Worm (Caenorhabditis elegans): Measurements from ENCODE around the gene ptr-14.

Gene ptr-14

DNA sequence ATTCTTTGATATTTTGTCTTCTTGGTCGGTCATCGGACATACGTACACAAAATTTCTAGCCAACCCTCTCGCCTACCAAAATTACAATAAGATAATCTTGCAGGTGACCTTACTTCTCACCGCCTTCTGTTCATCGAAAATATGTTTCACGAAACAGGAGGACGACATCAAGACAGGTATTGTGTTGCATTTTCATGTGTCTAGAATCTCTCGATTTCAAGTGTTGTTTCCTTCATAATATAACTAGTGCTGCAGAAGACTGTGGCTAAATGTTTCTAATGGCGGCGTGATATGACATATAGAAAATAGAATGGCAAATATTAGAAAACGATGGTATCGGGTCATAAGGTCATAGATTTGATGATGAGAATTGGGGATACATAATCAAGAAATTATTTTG lies 1.9 kb downstream of the ptr-14 start (continued):
- TF ChIP-seq ets-5 (GFP tag; IDR thresholded peaks at IDR 0.05) (no peak), sox-4 (tag; optimal IDR thresholded peaks at IDR 0.05) (no peak), snu-23 (GFP tag; optimal IDR thresholded peaks at IDR 0.05) (peak; percentile 24), elt-3 (tag; optimal IDR thresholded peaks at IDR 0.05) (peak in 1 of 6 experiments; percentile 46)

DNA sequence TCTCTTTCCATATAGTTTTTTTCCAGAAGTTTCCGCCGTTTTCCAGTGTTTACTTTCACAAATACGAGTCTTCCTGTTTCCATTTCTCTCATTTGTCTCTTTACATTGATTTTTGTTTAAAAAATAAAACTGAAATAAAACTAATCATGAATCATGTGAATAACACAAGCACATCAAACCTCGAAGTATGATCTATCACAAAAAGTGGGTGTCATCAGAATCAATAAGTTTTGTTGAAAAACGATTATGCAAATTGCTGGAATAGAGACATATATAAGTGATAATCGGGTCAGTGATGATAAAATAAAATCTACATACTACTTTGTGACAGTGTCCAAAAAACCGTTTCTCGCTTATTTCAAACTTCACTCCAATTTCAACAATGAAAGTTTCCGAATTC lies 5.6 kb downstream of the ptr-14 start, which contains the start of gene R09H10.7:
TSS of gene R09H10.7 (plus strand) at position 301 of the 400 bp plus-strand sequence.
- TF ChIP-seq C16A3.4 (tag; optimal IDR thresholded peaks at IDR 0.05) (no peak), egl-13 (tag; optimal IDR thresholded peaks at IDR 0.05) (no peak), lin-35 (GFP tag; optimal IDR thresholded peaks at IDR 0.05) (no peak), skn-1 (tag; optimal IDR thresholded peaks at IDR 0.05) (no peak), ceh-63 (GFP tag; optimal IDR thresholded peaks at IDR 0.05) (no peak), unc-98 (GFP tag; IDR thresholded peaks at IDR 0.05) (no peak), elt-3 (tag; optimal IDR thresholded peaks at IDR 0.05) (no peak), unc-130 (tag; optimal IDR thresholded peaks at IDR 0.05) (no peak), nhr-90 (tag; optimal IDR thresholded peaks at IDR 0.05; ENCODE audit: poor library complexity) (no peak), ama-1 (optimal IDR thresholded peaks at IDR 0.05) (no peak), pag-3 (tag; optimal IDR thresholded peaks at IDR 0.05; ENCODE audit: borderline replicate concordance, insufficient read depth) (no peak), F16B12.6 (tag; optimal IDR thresholded peaks at IDR 0.05) (no peak), nhr-71 (tag; optimal IDR thresholded peaks at IDR 0.05) (no peak), ceh-90 (tag; optimal IDR thresholded peaks at IDR 0.05) (no peak), ces-1 (GFP tag; optimal IDR thresholded peaks at IDR 0.05) (no peak), nhr-20 (tag; optimal IDR thresholded peaks at IDR 0.05) (no peak), nhr-12 (tag; optimal IDR thresholded peaks at IDR 0.05) (no peak), nhr-28 (tag; optimal IDR thresholded peaks at IDR 0.05) (no peak), hlh-17 (GFP tag; optimal IDR thresholded peaks at IDR 0.05; ENCODE audit: borderline replicate concordance) (no peak), alr-1 (tag; optimal IDR thresholded peaks at IDR 0.05; ENCODE audit: borderline replicate concordance) (no peak)

DNA sequence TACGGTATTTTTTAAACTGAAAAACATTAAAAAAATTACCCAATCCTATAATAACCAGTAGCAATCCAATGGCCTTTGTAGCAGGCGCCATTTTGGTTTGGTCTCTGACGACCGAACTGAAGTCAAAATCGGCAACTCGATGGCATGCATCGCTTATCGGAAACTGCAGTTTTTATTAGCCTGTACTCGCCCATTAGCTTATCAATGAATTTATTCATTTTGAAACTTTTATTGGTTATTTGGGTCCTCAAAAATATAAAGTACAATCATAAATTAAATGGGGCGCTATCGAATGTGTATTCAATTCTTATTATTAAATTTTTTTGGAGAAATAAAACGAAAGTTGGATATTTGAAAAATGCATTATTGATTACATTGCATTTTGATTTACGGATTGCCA lies 13.5 kb downstream of the ptr-14 start, which contains the start of gene R09H10.5:
TSS of gene R09H10.5 (minus strand) at position 106 of the 400 bp plus-strand sequence.
- TF ChIP-seq nhr-77 (tag; optimal IDR thresholded peaks at IDR 0.05) = no peak
- no peak for TF ChIP-seq pqm-1 (tag; optimal IDR thresholded peaks at IDR 0.05)
- peak; percentile 60 for TF ChIP-seq elt-2 (tag; optimal IDR thresholded peaks at IDR 0.05)
- no peak for TF ChIP-seq rnt-1 (tag; optimal IDR thresholded peaks at IDR 0.05)
- TF ChIP-seq isw-1 (GFP tag; IDR thresholded peaks at IDR 0.05) = no peak
- TF ChIP-seq nhr-19 (GFP tag; conservative IDR thresholded peaks at IDR 0.05) = no peak
- no peak for TF ChIP-seq hlh-4 (tag; optimal IDR thresholded peaks at IDR 0.05)
- TF ChIP-seq F16B12.6 (tag; optimal IDR thresholded peaks at IDR 0.05) = no peak
- no peak for TF ChIP-seq snu-23 (GFP tag; optimal IDR thresholded peaks at IDR 0.05)
- TF ChIP-seq tlp-1 (tag; optimal IDR thresholded peaks at IDR 0.05) = peak; percentile 58
- no peak for TF ChIP-seq nhr-20 (tag; optimal IDR thresholded peaks at IDR 0.05)

DNA sequence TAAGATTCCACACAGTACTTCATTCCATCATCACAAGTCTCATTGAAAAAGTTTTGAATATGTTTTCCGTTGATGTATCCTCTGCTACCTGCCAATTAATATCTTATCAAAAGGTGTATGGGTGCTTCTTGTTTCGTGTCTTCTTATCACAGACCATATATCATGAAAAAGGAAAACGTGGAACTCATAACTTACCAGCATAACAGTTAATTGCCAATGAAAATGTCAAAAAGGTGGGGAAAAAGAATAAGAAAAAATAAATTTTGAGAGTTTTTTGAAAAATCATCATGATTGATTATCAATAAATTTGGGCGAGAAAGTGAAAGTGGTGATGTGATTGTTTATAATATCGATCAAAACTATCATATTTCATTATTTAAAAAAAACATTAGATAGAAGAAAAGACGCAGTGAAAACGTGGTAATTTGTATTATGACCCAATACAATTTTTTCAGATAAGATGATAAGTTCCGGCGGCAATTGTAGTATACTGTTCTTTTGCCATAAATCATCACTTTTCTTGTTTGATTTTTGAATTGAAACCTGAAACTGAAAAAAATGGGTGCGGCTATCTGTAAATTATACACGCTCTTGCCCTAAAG lies 15.8 kb downstream of the ptr-14 start, which contains the start of gene F56C4.4:
TSS of gene F56C4.4 (minus strand) at position 315 of the 602 bp plus-strand sequence.
- TF ChIP-seq efl-1 (optimal IDR thresholded peaks at IDR 0.05) = no peak
- no peak for TF ChIP-seq efl-1 (GFP tag; optimal IDR thresholded peaks at IDR 0.05 in 1 of 2)
- TF ChIP-seq nhr-77 (tag; optimal IDR thresholded peaks at IDR 0.05) = no peak
- TF ChIP-seq unc-98 (GFP tag; IDR thresholded peaks at IDR 0.05) = no peak
- TF ChIP-seq elt-2 (tag; optimal IDR thresholded peaks at IDR 0.05) = peak; percentile 63
- TF ChIP-seq blmp-1 (tag; optimal IDR thresholded peaks at IDR 0.05) = peak; percentile 31
- TF ChIP-seq ets-5 (GFP tag; IDR thresholded peaks at IDR 0.05) = no peak
- TF ChIP-seq grh-1 (GFP tag; IDR thresholded peaks at IDR 0.05) = no peak
- TF ChIP-seq mep-1 (tag; optimal IDR thresholded peaks at IDR 0.05) = no peak
- TF ChIP-seq mef-2 (tag; optimal IDR thresholded peaks at IDR 0.05) = no peak
- no peak for TF ChIP-seq xbp-1 (tag; optimal IDR thresholded peaks at IDR 0.05)
- no peak for TF ChIP-seq nhr-47 (tag; optimal IDR thresholded peaks at IDR 0.05)
- TF ChIP-seq lin-14 (GFP tag; optimal IDR thresholded peaks at IDR 0.05) = peak; percentile 2
- TF ChIP-seq C34B4.2 (tag; optimal IDR thresholded peaks at IDR 0.05) = no peak
- TF ChIP-seq fos-1 (tag; optimal IDR thresholded peaks at IDR 0.05) = no peak
- TF ChIP-seq ceh-82 (tag; optimal IDR thresholded peaks at IDR 0.05) = no peak
- no peak for TF ChIP-seq nhr-71 (tag; optimal IDR thresholded peaks at IDR 0.05)
- no peak for TF ChIP-seq ceh-63 (GFP tag; optimal IDR thresholded peaks at IDR 0.05)
- TF ChIP-seq rnt-1 (tag; optimal IDR thresholded peaks at IDR 0.05) = no peak
- no peak for TF ChIP-seq skn-1 (tag; optimal IDR thresholded peaks at IDR 0.05)
